Fruit fly (Drosophila melanogaster) whole organism, embryonic: ENCODE measurements around the gene CG15772.
A peak's percentile ranks its signal among the peaks of the same experiment; 100 is the strongest.

Experiments used
- CG10274 ChIP-seq: fragments of 200-800 bp; sonication (Bioruptor generic); optimal IDR thresholded peaks from 3 replicates; lab custom pipeline; 2017; ENCODE audit warnings: missing biosample characterization, mild to moderate bottlenecking, missing genetic modification characterization
- CG10431 ChIP-seq: fragments of 200-800 bp; sonication (Bioruptor generic); optimal IDR thresholded peaks from 3 replicates; lab custom pipeline; 2018; ENCODE audit warnings: missing biosample characterization, mild to moderate bottlenecking, missing genetic modification characterization
- CG11398 ChIP-seq: fragments of 200-800 bp; sonication (Bioruptor generic); optimal IDR thresholded peaks from 2 replicates; lab custom pipeline; 2016; ENCODE audit warnings: missing biosample characterization, missing genetic modification characterization
- CG11696 ChIP-seq: fragments of 200-800 bp; sonication (Bioruptor generic); IDR thresholded peaks from 2 replicates; pipeline ENCODE4 v1.3.6; 2022; ENCODE audit warnings: missing biosample characterization, missing genetic modification characterization
- CG12942 ChIP-seq: fragments of 200-800 bp; sonication (Bioruptor generic); optimal IDR thresholded peaks from 3 replicates; lab custom pipeline; 2016; ENCODE audit warnings: missing biosample characterization, missing genetic modification characterization
- CG1529 ChIP-seq: fragments of 200-800 bp; sonication (Bioruptor generic); optimal IDR thresholded peaks from 3 replicates; lab custom pipeline; 2018; ENCODE audit warnings: missing biosample characterization, missing genetic modification characterization
- CG15514 ChIP-seq: fragments of 200-800 bp; sonication (Bioruptor generic); optimal IDR thresholded peaks from 3 replicates; lab custom pipeline; 2017; ENCODE audit warnings: missing biosample characterization, missing genetic modification characterization, mild to moderate bottlenecking, moderate library complexity, missing genetic modification reagents
- CG17802 ChIP-seq: fragments of 200-800 bp; sonication (Bioruptor generic); optimal IDR thresholded peaks from 2 replicates; lab custom pipeline; 2018; ENCODE audit warnings: missing biosample characterization, mild to moderate bottlenecking, missing genetic modification characterization, moderate library complexity
- CG2199 ChIP-seq: fragments of 200-800 bp; sonication (Bioruptor generic); IDR thresholded peaks from 3 replicates; pipeline ENCODE4 v1.3.6; 2022; ENCODE audit warnings: missing biosample characterization, missing genetic modification characterization
- CG2712 ChIP-seq: fragments of 200-800 bp; optimal IDR thresholded peaks from 3 replicates; lab custom pipeline; 2019; ENCODE audit warnings: missing biosample characterization, mild to moderate bottlenecking, missing genetic modification characterization, moderate library complexity
- CG2875 ChIP-seq: fragments of 200-800 bp; sonication (Bioruptor generic); optimal IDR thresholded peaks from 2 replicates; lab custom pipeline; 2017; ENCODE audit warnings: missing biosample characterization, mild to moderate bottlenecking, missing genetic modification characterization, missing genetic modification reagents
- CG3065 ChIP-seq: fragments of 200-800 bp; sonication (Bioruptor generic); optimal IDR thresholded peaks from 2 replicates; lab custom pipeline; 2016; ENCODE audit warnings: missing biosample characterization, missing genetic modification characterization
- CG4617 ChIP-seq: fragments of 200-800 bp; sonication (Bioruptor generic); optimal IDR thresholded peaks from 3 replicates; lab custom pipeline; 2016; ENCODE audit warnings: missing biosample characterization, missing genetic modification characterization, borderline replicate concordance
- CG4730 ChIP-seq: fragments of 200-800 bp; sonication (Bioruptor generic); IDR thresholded peaks from 2 replicates; pipeline ENCODE4 v1.3.6; 2022; ENCODE audit warnings: missing biosample characterization, missing genetic modification characterization
- CG5953 ChIP-seq: fragments of 200-800 bp; sonication (Bioruptor generic); IDR thresholded peaks from 2 replicates; pipeline ENCODE4 v1.3.6; 2022; ENCODE audit warnings: missing biosample characterization, missing genetic modification characterization
- CG6791 ChIP-seq: fragments of 200-800 bp; sonication (Bioruptor generic); IDR thresholded peaks from 3 replicates; pipeline ENCODE4 v1.3.6; 2022; ENCODE audit warnings: missing biosample characterization, missing genetic modification characterization; ENCODE audit not compliant: partially characterized antibody
- CG7271 ChIP-seq: fragments of 200-800 bp; sonication (Bioruptor generic); optimal IDR thresholded peaks from 2 replicates; lab custom pipeline; 2018; ENCODE audit warnings: missing biosample characterization, mild to moderate bottlenecking, missing genetic modification characterization, moderate library complexity
- CG7987 ChIP-seq: fragments of 200-800 bp; sonication (Bioruptor generic); optimal IDR thresholded peaks from 2 replicates; lab custom pipeline; 2018; ENCODE audit warnings: missing biosample characterization, mild to moderate bottlenecking, missing genetic modification characterization, moderate library complexity
- CG8359 ChIP-seq: fragments of 200-800 bp; sonication (Bioruptor generic); optimal IDR thresholded peaks from 2 replicates; lab custom pipeline; 2017; ENCODE audit warnings: missing biosample characterization, mild to moderate bottlenecking, missing genetic modification characterization, borderline replicate concordance
- CG9817 ChIP-seq: fragments of 200-800 bp; sonication (Bioruptor generic); optimal IDR thresholded peaks from 2 replicates; lab custom pipeline; 2018; ENCODE audit warnings: missing biosample characterization, mild to moderate bottlenecking, missing genetic modification characterization, moderate library complexity
- Dref ChIP-seq: fragments of 200-800 bp; sonication (Bioruptor generic); IDR thresholded peaks from 2 replicates; pipeline ENCODE4 v1.3.6; 2022; ENCODE audit warnings: missing biosample characterization, missing genetic modification characterization
- ERR ChIP-seq: fragments of 200-800 bp; sonication (Bioruptor generic); optimal IDR thresholded peaks from 2 replicates; lab custom pipeline; 2016; ENCODE audit warnings: missing biosample characterization, missing genetic modification characterization
- Ets65A ChIP-seq: fragments of 200-800 bp; sonication (Bioruptor generic); peaks from one replicate; lab custom pipeline; 2016; ENCODE audit warnings: missing biosample characterization, missing genetic modification characterization
- H2.0 ChIP-seq: fragments of 200-800 bp; sonication (Bioruptor generic); IDR thresholded peaks from 2 replicates; pipeline ENCODE4 v1.3.6; 2022; ENCODE audit warnings: missing biosample characterization, missing genetic modification characterization
- Hmr ChIP-seq: fragments of 200-800 bp; sonication (Bioruptor generic); optimal IDR thresholded peaks from 3 replicates; lab custom pipeline; 2017; ENCODE audit warnings: mild to moderate bottlenecking, missing biosample characterization, missing genetic modification reagents, missing genetic modification characterization
- Hmx ChIP-seq: fragments of 200-800 bp; sonication (Bioruptor generic); optimal IDR thresholded peaks from 2 replicates; lab custom pipeline; 2016; ENCODE audit warnings: missing biosample characterization, missing genetic modification characterization
- MBD-R2 ChIP-seq: fragments of 200-800 bp; sonication (Bioruptor generic); IDR thresholded peaks from 2 replicates; pipeline ENCODE4 v1.3.6; 2022; ENCODE audit warnings: missing biosample characterization, missing genetic modification characterization
- MESR4 ChIP-seq: fragments of 200-800 bp; sonication (Bioruptor generic); optimal IDR thresholded peaks from 2 replicates; lab custom pipeline; 2018; ENCODE audit warnings: missing biosample characterization, mild to moderate bottlenecking, missing genetic modification characterization, moderate library complexity
- Meics ChIP-seq: fragments of 200-800 bp; sonication (Bioruptor generic); optimal IDR thresholded peaks from 2 replicates; lab custom pipeline; 2017; ENCODE audit warnings: missing biosample characterization, mild to moderate bottlenecking, missing genetic modification characterization
- Oaz ChIP-seq: fragments of 200-800 bp; sonication (Bioruptor generic); IDR thresholded peaks from 2 replicates; pipeline ENCODE4 v1.3.6; 2022; ENCODE audit warnings: missing biosample characterization, missing genetic modification characterization
- Opbp ChIP-seq: fragments of 200-800 bp; sonication (Bioruptor generic); IDR thresholded peaks from 3 replicates; pipeline ENCODE4 v1.3.6; 2022; ENCODE audit warnings: missing biosample characterization, missing genetic modification characterization; ENCODE audit not compliant: partially characterized antibody
- Rx ChIP-seq: fragments of 200-800 bp; sonication (Bioruptor generic); IDR thresholded peaks from 2 replicates; pipeline ENCODE4 v1.3.6; 2022; ENCODE audit warnings: missing biosample characterization, missing genetic modification characterization
- Tbp ChIP-seq: fragments of >200 bp; optimal IDR thresholded peaks from 2 replicates; lab custom pipeline; 2018; ENCODE audit warnings: missing biosample characterization, missing genetic modification characterization
- Trl ChIP-seq, 3 experiments: fragments of >200 bp in 2 of 3; fragments of 200-800 bp in 1 of 3; sonication (Bioruptor generic) in 1 of 3; optimal IDR thresholded peaks; 2 replicates in 1 of 3; 3 replicates in 2 of 3; lab custom pipeline; 2016 to 2017; ENCODE audit warnings: missing biosample characterization in 1 of 3, missing genetic modification characterization in 1 of 3
- cas ChIP-seq: fragments of 200-800 bp; sonication (Bioruptor generic); IDR thresholded peaks from 2 replicates; pipeline ENCODE4 v1.3.6; 2022; ENCODE audit warnings: missing biosample characterization, missing genetic modification characterization
- crp ChIP-seq, 2 experiments: fragments of 200-800 bp; sonication (Bioruptor generic); optimal IDR thresholded peaks; 2 replicates in 1 of 2; 3 replicates in 1 of 2; lab custom pipeline; 2017; ENCODE audit warnings: missing biosample characterization in 2 of 2, missing genetic modification characterization in 2 of 2, mild to moderate bottlenecking in 1 of 2, moderate library complexity in 1 of 2
- danr ChIP-seq: fragments of 200-800 bp; sonication (Bioruptor generic); IDR thresholded peaks from 2 replicates; pipeline ENCODE4 v1.3.6; 2022; ENCODE audit warnings: missing biosample characterization, missing genetic modification characterization
- dm ChIP-seq: fragments of 200-800 bp; sonication (Bioruptor generic); optimal IDR thresholded peaks from 3 replicates; lab custom pipeline; 2016; ENCODE audit warnings: missing biosample characterization, missing genetic modification characterization
- ems ChIP-seq: fragments of 200-800 bp; sonication (Bioruptor generic); optimal IDR thresholded peaks from 3 replicates; lab custom pipeline; 2016; ENCODE audit warnings: missing biosample characterization, missing genetic modification characterization
- fd3F ChIP-seq: fragments of 200-800 bp; sonication (Bioruptor generic); optimal IDR thresholded peaks from 2 replicates; lab custom pipeline; 2018; ENCODE audit warnings: missing biosample characterization, mild to moderate bottlenecking, missing genetic modification characterization, moderate library complexity
- gce ChIP-seq: fragments of 200-800 bp; sonication (Bioruptor generic); IDR thresholded peaks from 3 replicates; pipeline ENCODE4 v1.3.6; 2022; ENCODE audit warnings: missing biosample characterization, missing genetic modification characterization
- ham ChIP-seq: fragments of 200-800 bp; sonication (Bioruptor generic); IDR thresholded peaks from 2 replicates; pipeline ENCODE4 v1.3.6; 2022; ENCODE audit warnings: missing biosample characterization, missing genetic modification characterization
- ind ChIP-seq: fragments of 200-800 bp; sonication (Bioruptor generic); optimal IDR thresholded peaks from 3 replicates; lab custom pipeline; 2016; ENCODE audit warnings: missing biosample characterization, missing genetic modification characterization
- lbe ChIP-seq: fragments of 200-800 bp; sonication (Bioruptor generic); optimal IDR thresholded peaks from 2 replicates; lab custom pipeline; 2016; ENCODE audit warnings: missing biosample characterization, mild to moderate bottlenecking, missing genetic modification characterization
- p53 ChIP-seq: fragments of 200-800 bp; sonication (Bioruptor generic); optimal IDR thresholded peaks from 2 replicates; lab custom pipeline; 2016; ENCODE audit warnings: missing biosample characterization, missing genetic modification characterization
- pfk ChIP-seq: fragments of 200-800 bp; sonication (Bioruptor generic); optimal IDR thresholded peaks from 2 replicates; lab custom pipeline; 2018; ENCODE audit warnings: missing biosample characterization, mild to moderate bottlenecking, missing genetic modification characterization, moderate library complexity
- rib ChIP-seq: fragments of 200-800 bp; sonication (Bioruptor generic); IDR thresholded peaks from 2 replicates; pipeline ENCODE4 v1.3.6; 2022; ENCODE audit warnings: missing biosample characterization, missing genetic modification characterization
- sug ChIP-seq: fragments of 200-800 bp; optimal IDR thresholded peaks from 2 replicates; lab custom pipeline; 2019; ENCODE audit warnings: missing biosample characterization, mild to moderate bottlenecking, missing genetic modification characterization, moderate library complexity
- tio ChIP-seq: fragments of 200-800 bp; sonication (Bioruptor generic); optimal IDR thresholded peaks from 2 replicates; lab custom pipeline; 2017; ENCODE audit warnings: missing biosample characterization, missing genetic modification characterization, inconsistent platforms
- unc-4 ChIP-seq: fragments of 200-800 bp; sonication (Bioruptor generic); IDR thresholded peaks from 2 replicates; pipeline ENCODE4 v1.3.6; 2022; ENCODE audit warnings: missing biosample characterization, missing genetic modification characterization; ENCODE audit not compliant: partially characterized antibody

The CG15772 gene

DNA sequence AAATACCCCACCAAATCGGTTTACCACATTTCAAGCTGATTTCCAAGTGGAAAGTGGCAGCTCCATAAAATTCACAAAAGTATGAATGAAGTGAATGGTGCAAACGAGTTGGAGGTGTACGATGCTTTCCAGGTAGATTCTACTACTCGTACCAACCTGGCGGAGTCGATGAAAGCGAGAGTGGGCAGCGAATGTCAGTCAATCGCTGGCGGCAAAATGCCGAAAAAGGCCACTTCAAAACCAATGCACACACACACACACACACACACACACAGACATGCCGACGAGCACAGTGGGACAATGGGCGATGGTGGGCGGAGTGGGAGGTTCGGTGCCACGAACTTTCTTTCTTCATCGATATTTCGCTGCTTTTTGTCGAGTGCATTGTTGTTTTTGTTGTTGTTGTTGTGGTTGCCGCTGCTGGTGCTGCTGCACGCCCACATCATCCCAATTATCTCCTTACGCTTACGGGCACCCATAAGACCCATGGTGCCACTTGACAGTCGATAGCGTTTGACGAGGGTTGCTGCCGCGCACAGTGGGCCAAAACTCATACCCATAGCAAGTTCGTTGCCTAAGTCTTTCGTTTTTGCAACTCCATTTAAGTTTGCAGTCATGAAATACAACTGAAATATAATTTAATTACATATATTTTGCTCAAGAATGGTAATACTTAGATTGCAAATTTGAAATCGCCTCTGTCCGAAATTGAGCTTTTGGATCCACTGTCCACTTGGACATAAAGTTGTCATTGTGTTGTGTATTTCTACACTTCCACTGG lies 31.4 kb downstream of the CG15772 start (continued):
- no peak for TF ChIP-seq Ets65A (GFP tag; lab: Kevin White, UChicago)
- TF ChIP-seq CG11398 (GFP tag; lab: Kevin White, UChicago) = no peak
- no peak for TF ChIP-seq Hmx
- TF ChIP-seq dm = no peak
- TF ChIP-seq CG10431 (GFP tag; lab: Kevin White, UChicago) = no peak
- peak; percentile 13 for TF ChIP-seq ind (GFP tag; lab: Kevin White, UChicago)
- TF ChIP-seq H2.0 (GFP tag; lab: Robert Waterston, UW) = no peak
- no peak for TF ChIP-seq CG6791 (GFP tag; lab: Robert Waterston, UW)
- TF ChIP-seq Opbp (GFP tag; lab: Robert Waterston, UW) = no peak
- no peak for TF ChIP-seq gce (GFP tag; lab: Robert Waterston, UW)
- no peak for TF ChIP-seq Meics
- no peak for TF ChIP-seq CG10274 (GFP tag; lab: Kevin White, UChicago)
- TF ChIP-seq pfk (GFP tag; lab: Kevin White, UChicago) = no peak
- TF ChIP-seq sug (tag; lab: Kevin White, UChicago) = no peak
- TF ChIP-seq CG15514 (GFP tag; lab: Kevin White, UChicago) = no peak
- TF ChIP-seq tio (GFP tag; lab: Kevin White, UChicago) = no peak
- no peak for TF ChIP-seq danr (GFP tag; lab: Robert Waterston, UW)
- TF ChIP-seq CG1529 = peak; percentile 41
- TF ChIP-seq crp (GFP tag; optimal IDR thresholded peaks at IDR 0.05; lab: Kevin White, UChicago) = no peak
- no peak for TF ChIP-seq CG12942 (GFP tag; lab: Kevin White, UChicago)
- TF ChIP-seq MBD-R2 (GFP tag; lab: Robert Waterston, UW) = no peak
- TF ChIP-seq ems (GFP tag; lab: Kevin White, UChicago) = no peak
- no peak for TF ChIP-seq CG17802 (tag; lab: Kevin White, UChicago)
- TF ChIP-seq fd3F (GFP tag; lab: Kevin White, UChicago) = no peak
- TF ChIP-seq ham (GFP tag; lab: Robert Waterston, UW) = no peak
- TF ChIP-seq p53 (GFP tag; lab: Kevin White, UChicago) = no peak
- no peak for TF ChIP-seq cas
- no peak for TF ChIP-seq CG7271 (tag; lab: Kevin White, UChicago)
- no peak for TF ChIP-seq CG7987 (GFP tag; lab: Kevin White, UChicago)
- no peak for TF ChIP-seq Dref (GFP tag; lab: Robert Waterston, UW)
- no peak for TF ChIP-seq ERR (GFP tag; lab: Kevin White, UChicago)
- TF ChIP-seq Trl (optimal IDR thresholded peaks at IDR 0.05; lab: Kevin White, UChicago) = no peak
- no peak for TF ChIP-seq Trl (GFP tag; optimal IDR thresholded peaks at IDR 0.05; lab: Kevin White, UChicago)
- TF ChIP-seq CG4730 (GFP tag; lab: Robert Waterston, UW) = no peak
- no peak for TF ChIP-seq CG4617 (GFP tag; lab: Kevin White, UChicago)
- no peak for TF ChIP-seq Oaz (GFP tag; lab: Robert Waterston, UW)
- peak; percentile 59 for TF ChIP-seq lbe (GFP tag; lab: Kevin White, UChicago)
- no peak for TF ChIP-seq Tbp (GFP tag; lab: Kevin White, UChicago)
- no peak for TF ChIP-seq rib
- TF ChIP-seq Hmr (GFP tag; lab: Kevin White, UChicago) = no peak
- no peak for TF ChIP-seq unc-4 (GFP tag; lab: Robert Waterston, UW)
- TF ChIP-seq CG11696 (GFP tag; lab: Robert Waterston, UW) = no peak
- TF ChIP-seq CG2199 (GFP tag; lab: Robert Waterston, UW) = no peak
- peak; percentile 40 for TF ChIP-seq CG2712 (tag; lab: Kevin White, UChicago)
- TF ChIP-seq MESR4 (GFP tag; lab: Kevin White, UChicago) = no peak
- no peak for TF ChIP-seq CG5953 (GFP tag; lab: Robert Waterston, UW)
- peak; percentile 21; the same call in 1 of the 2 replicates for TF ChIP-seq Rx
- TF ChIP-seq CG2875 (GFP tag; lab: Kevin White, UChicago) = peak; percentile 52
- no peak for TF ChIP-seq CG9817
- TF ChIP-seq CG8359 (GFP tag; lab: Kevin White, UChicago) = no peak
- TF ChIP-seq CG3065 (GFP tag; lab: Kevin White, UChicago) = no peak
